Worm (Caenorhabditis elegans): ENCODE data around the gene trx-5.

DNA sequence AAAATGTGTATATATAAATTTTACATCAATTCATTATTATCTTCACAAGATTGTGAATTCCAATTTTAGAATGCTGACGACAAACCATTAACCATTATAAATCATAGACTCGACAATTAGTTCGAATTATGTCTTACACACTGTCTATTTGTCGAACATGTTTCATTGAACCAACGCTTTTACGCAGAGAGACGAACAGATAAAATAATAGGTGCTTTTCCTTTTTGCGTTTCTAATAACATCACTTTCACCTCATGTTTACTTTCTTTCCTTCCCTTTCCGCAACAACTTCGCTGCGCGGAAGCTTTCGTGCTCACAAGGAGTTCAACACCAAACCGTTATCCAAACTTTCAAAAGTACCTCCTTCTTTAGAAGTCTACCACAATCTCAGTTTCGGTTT is 13.6 kb upstream of the trx-5 start, which contains the start of gene F52F10.2:
- TF ChIP-seq ztf-4 (tag; optimal IDR thresholded peaks at IDR 0.05) (no peak), ama-1 (optimal IDR thresholded peaks at IDR 0.05) (no peak), nhr-28 (tag; optimal IDR thresholded peaks at IDR 0.05) (no peak), nhr-11 (tag; optimal IDR thresholded peaks at IDR 0.05) (no peak), elt-3 (tag; optimal IDR thresholded peaks at IDR 0.05) (no peak), mep-1 (tag; optimal IDR thresholded peaks at IDR 0.05) (no peak)
